Fruit fly (Drosophila melanogaster) whole organism, wandering third instar larva: ENCODE measurements around the gene hwt.
A peak's percentile ranks its signal among the peaks of the same experiment; 100 is the strongest.

Source experiments
- CG32264 ChIP-seq: fragments of 200-800 bp; sonication (Bioruptor generic); optimal IDR thresholded peaks from 2 replicates; lab custom pipeline; 2016; ENCODE audit warnings: missing biosample characterization, missing genetic modification characterization
- CrebA ChIP-seq: fragments of 200-800 bp; sonication (Bioruptor generic); optimal IDR thresholded peaks from 2 replicates; lab custom pipeline; 2016; ENCODE audit warnings: missing biosample characterization, mild to moderate bottlenecking, missing genetic modification characterization, borderline replicate concordance
- Dfd ChIP-seq: fragments of >200 bp; optimal IDR thresholded peaks from 2 replicates; lab custom pipeline; 2017; ENCODE audit warnings: missing biosample characterization, missing genetic modification characterization
- Dif ChIP-seq: fragments of 200-275, 200-300 bp; sonication (Bioruptor generic); optimal IDR thresholded peaks from 2 replicates; lab custom pipeline; 2018; ENCODE audit warnings: missing biosample characterization, missing genetic modification characterization; ENCODE audit not compliant: partially characterized antibody
- HLH106 ChIP-seq: fragments of 200-800 bp; optimal IDR thresholded peaks from 3 replicates; lab custom pipeline; 2019; ENCODE audit warnings: missing biosample characterization, mild to moderate bottlenecking, missing genetic modification characterization, moderate library complexity
- Hnf4 ChIP-seq: fragments of 200-800 bp; sonication (Bioruptor generic); optimal IDR thresholded peaks from 2 replicates; lab custom pipeline; 2016; ENCODE audit warnings: missing biosample characterization, mild to moderate bottlenecking, missing genetic modification characterization
- Hr78 ChIP-seq: fragments of >200 bp; optimal IDR thresholded peaks from 2 replicates; lab custom pipeline; 2017; ENCODE audit warnings: missing biosample characterization, missing genetic modification characterization
- Hr83 ChIP-seq: fragments of 200-300 bp; sonication (Bioruptor generic); optimal IDR thresholded peaks from 2 replicates; lab custom pipeline; 2016; ENCODE audit warnings: missing biosample characterization, mild to moderate bottlenecking, missing genetic modification characterization, moderate library complexity; ENCODE audit not compliant: poor library complexity, severe bottlenecking
- Mio ChIP-seq: sonication (Bioruptor generic); optimal IDR thresholded peaks from 2 replicates; lab custom pipeline; 2016; ENCODE audit warnings: missing biosample characterization, missing genetic modification characterization
- Myc ChIP-seq: fragments of >200 bp; optimal IDR thresholded peaks from 2 replicates; lab custom pipeline; 2017
- N ChIP-seq: fragments of >200 bp; optimal IDR thresholded peaks from 2 replicates; lab custom pipeline; 2018; ENCODE audit warnings: missing biosample characterization, missing external identifiers, missing genetic modification characterization
- OdsH ChIP-seq: fragments of 200-800 bp; sonication (Bioruptor generic); optimal IDR thresholded peaks from 2 replicates; lab custom pipeline; 2016; ENCODE audit warnings: missing biosample characterization, mild to moderate bottlenecking, missing genetic modification characterization
- Rel ChIP-seq, 2 experiments: fragments of 200-800 bp; sonication (Bioruptor generic) in 1 of 2; optimal IDR thresholded peaks; 2 replicates in 1 of 2; 3 replicates in 1 of 2; lab custom pipeline; 2016 to 2019; ENCODE audit warnings: mild to moderate bottlenecking in 2 of 2, missing biosample characterization in 2 of 2, missing genetic modification characterization in 2 of 2, moderate library complexity in 1 of 2
- Sp1 ChIP-seq: fragments of 200-800 bp; sonication (Bioruptor generic); optimal IDR thresholded peaks from 3 replicates; lab custom pipeline; 2019; ENCODE audit warnings: missing biosample characterization, mild to moderate bottlenecking, missing genetic modification characterization, moderate library complexity
- Vsx2 ChIP-seq: fragments of 200-300, 225-300 bp; sonication (Bioruptor generic); optimal IDR thresholded peaks from 2 replicates; lab custom pipeline; 2018; ENCODE audit warnings: missing biosample characterization, missing genetic modification characterization; ENCODE audit not compliant: partially characterized antibody
- br ChIP-seq: fragments of 200-800 bp; sonication (Bioruptor generic); optimal IDR thresholded peaks from 2 replicates; lab custom pipeline; 2016; ENCODE audit warnings: missing biosample characterization, missing genetic modification characterization
- brk ChIP-seq: fragments of 200-800 bp; sonication (Bioruptor generic); optimal IDR thresholded peaks from 2 replicates; lab custom pipeline; 2016; ENCODE audit warnings: missing biosample characterization, mild to moderate bottlenecking, missing genetic modification characterization
- dl ChIP-seq, 2 experiments: fragments of 175-275, 200-275 bp in 1 of 2; fragments of 200-275 bp in 1 of 2; sonication (Bioruptor generic); optimal IDR thresholded peaks; lab custom pipeline; 2018; ENCODE audit warnings: mild to moderate bottlenecking in 2 of 2, missing biosample characterization in 2 of 2, missing genetic modification characterization in 2 of 2, moderate library complexity in 2 of 2; ENCODE audit not compliant: partially characterized antibody in 2 of 2, insufficient read depth in 1 of 2
- dmrt93B ChIP-seq: fragments of 200-800 bp; sonication (Bioruptor generic); optimal IDR thresholded peaks from 2 replicates; lab custom pipeline; 2018; ENCODE audit warnings: missing biosample characterization, mild to moderate bottlenecking, missing genetic modification characterization
- dsf ChIP-seq: sonication (Bioruptor generic); optimal IDR thresholded peaks from 2 replicates; lab custom pipeline; 2016; ENCODE audit warnings: missing biosample characterization, missing genetic modification characterization, borderline replicate concordance
- ey ChIP-seq: fragments of 200-800 bp; sonication (Bioruptor generic); optimal IDR thresholded peaks from 2 replicates; lab custom pipeline; 2016; ENCODE audit warnings: missing biosample characterization, missing genetic modification characterization
- foxo ChIP-seq, 2 experiments: fragments of 200-800 bp; sonication (Bioruptor generic); optimal IDR thresholded peaks; 2 replicates in 1 of 2; 3 replicates in 1 of 2; lab custom pipeline; 2016 to 2017; ENCODE audit warnings: missing biosample characterization in 2 of 2, missing genetic modification characterization in 2 of 2
- fru ChIP-seq: fragments of 200-800 bp; sonication (Bioruptor generic); optimal IDR thresholded peaks from 3 replicates; lab custom pipeline; 2016; ENCODE audit warnings: missing biosample characterization, mild to moderate bottlenecking, missing genetic modification characterization
- h ChIP-seq: fragments of 200-800 bp; sonication (Bioruptor generic); optimal IDR thresholded peaks from 3 replicates; lab custom pipeline; 2016; ENCODE audit warnings: missing biosample characterization, mild to moderate bottlenecking, missing genetic modification characterization
- jim ChIP-seq: fragments of 175-275, 200-325 bp; sonication (Bioruptor generic); optimal IDR thresholded peaks from 2 replicates; lab custom pipeline; 2016; ENCODE audit warnings: missing biosample characterization, mild to moderate bottlenecking, missing genetic modification characterization
- pan ChIP-seq: fragments of >200 bp; optimal IDR thresholded peaks from 2 replicates; lab custom pipeline; 2017
- psq ChIP-seq: fragments of 200-800 bp; sonication (Bioruptor generic); optimal IDR thresholded peaks from 3 replicates; lab custom pipeline; 2017; ENCODE audit warnings: missing biosample characterization, mild to moderate bottlenecking, missing genetic modification characterization, moderate library complexity
- rgr ChIP-seq: fragments of 200-800 bp; sonication (Bioruptor generic); optimal IDR thresholded peaks from 3 replicates; lab custom pipeline; 2016; ENCODE audit warnings: missing biosample characterization, mild to moderate bottlenecking, missing genetic modification characterization
- sage ChIP-seq: fragments of 200-800 bp; sonication (Bioruptor generic); optimal IDR thresholded peaks from 2 replicates; lab custom pipeline; 2016; ENCODE audit warnings: missing biosample characterization, mild to moderate bottlenecking, missing genetic modification characterization
- sv ChIP-seq: fragments of 200-800 bp; sonication (Bioruptor generic); optimal IDR thresholded peaks from 3 replicates; lab custom pipeline; 2016; ENCODE audit warnings: missing biosample characterization, missing genetic modification characterization
- tai ChIP-seq: sonication (Bioruptor generic); optimal IDR thresholded peaks from 2 replicates; lab custom pipeline; 2016; ENCODE audit warnings: missing biosample characterization, missing genetic modification characterization
- usp ChIP-seq: fragments of >200 bp; optimal IDR thresholded peaks from 2 replicates; lab custom pipeline; 2017; ENCODE audit warnings: missing biosample characterization, missing genetic modification characterization
- woc ChIP-seq: sonication (Bioruptor generic); optimal IDR thresholded peaks from 2 replicates; lab custom pipeline; 2016; ENCODE audit warnings: missing biosample characterization, mild to moderate bottlenecking, missing genetic modification characterization

Gene hwt

dm6 chrX:12567663-12568062 is 589 bp downstream of the hwt start:
- TF ChIP-seq N (GFP tag; lab: Kevin White, UChicago) (no peak), dl (GFP tag; optimal IDR thresholded peaks at IDR 0.05; lab: Kevin White, UChicago; ENCODE audit: insufficient read depth in 1 of 2, partially characterized antibody in 2 of 2) (no peak), Sp1 (GFP tag; lab: Kevin White, UChicago) (peak; percentile 79), Rel (GFP tag; optimal IDR thresholded peaks at IDR 0.05; lab: Kevin White, UChicago) (peak; percentile 10), Rel (tag; optimal IDR thresholded peaks at IDR 0.05; lab: Kevin White, UChicago) (no peak), Vsx2 (GFP tag; lab: Kevin White, UChicago) (no peak), Mio (GFP tag; lab: Kevin White, UChicago) (no peak), Dfd (GFP tag; lab: Kevin White, UChicago) (no peak), OdsH (GFP tag; lab: Kevin White, UChicago) (peak; percentile 53), br (peak; percentile 7), ey (peak; percentile 18), jim (GFP tag; lab: Kevin White, UChicago) (no peak), Hnf4 (peak; percentile 12), sage (no peak), CrebA (GFP tag; lab: Kevin White, UChicago) (no peak), usp (GFP tag; lab: Kevin White, UChicago) (no peak), Hr78 (GFP tag; lab: Kevin White, UChicago) (no peak), Dif (no peak), fru (GFP tag; lab: Kevin White, UChicago) (peak; percentile 63), h (GFP tag; lab: Kevin White, UChicago) (peak; percentile 60), HLH106 (tag; lab: Kevin White, UChicago) (peak; percentile 74), brk (peak; percentile 21), woc (GFP tag; lab: Kevin White, UChicago) (no peak), tai (GFP tag; lab: Kevin White, UChicago) (no peak), sv (GFP tag; lab: Kevin White, UChicago) (no peak), rgr (GFP tag; lab: Kevin White, UChicago) (peak; percentile 61), dmrt93B (GFP tag; lab: Kevin White, UChicago) (peak; percentile 31), psq (GFP tag; lab: Kevin White, UChicago) (peak; percentile 53), Hr83 (GFP tag; lab: Kevin White, UChicago) (no peak), foxo (GFP tag; optimal IDR thresholded peaks at IDR 0.05; lab: Kevin White, UChicago) (peak in 1 of 2 experiments; percentile 71), dsf (GFP tag; lab: Kevin White, UChicago) (no peak)

- no peak for TF ChIP-seq tai (GFP tag; lab: Kevin White, UChicago)
- TF ChIP-seq rgr (GFP tag; lab: Kevin White, UChicago): no peak
- TF ChIP-seq pan (lab: Kevin White, UChicago): no peak
- no peak for TF ChIP-seq Sp1 (GFP tag; lab: Kevin White, UChicago)
- TF ChIP-seq br: no peak
- TF ChIP-seq CrebA (GFP tag; lab: Kevin White, UChicago): no peak
- no peak for TF ChIP-seq Hr83 (GFP tag; lab: Kevin White, UChicago)
- no peak for TF ChIP-seq dsf (GFP tag; lab: Kevin White, UChicago)
- no peak for TF ChIP-seq CG32264 (GFP tag; lab: Kevin White, UChicago)
- TF ChIP-seq foxo (GFP tag; optimal IDR thresholded peaks at IDR 0.05; lab: Kevin White, UChicago): no peak
- TF ChIP-seq Myc (lab: Kevin White, UChicago): no peak
- TF ChIP-seq Rel (GFP tag; optimal IDR thresholded peaks at IDR 0.05; lab: Kevin White, UChicago): no peak
- TF ChIP-seq Rel (tag; optimal IDR thresholded peaks at IDR 0.05; lab: Kevin White, UChicago): no peak
- no peak for TF ChIP-seq Vsx2 (GFP tag; lab: Kevin White, UChicago)
- TF ChIP-seq Mio (GFP tag; lab: Kevin White, UChicago): no peak
These were observed 15.4 kb downstream of the hwt start, which contains the start of gene Cpr11B for dm6 chrX:12552824-12553223. Gene Cpr11B (plus strand): TSS chrX:12553124.

- peak; percentile 8 for TF ChIP-seq woc (GFP tag; lab: Kevin White, UChicago)
- TF ChIP-seq Sp1 (GFP tag; lab: Kevin White, UChicago): no peak
- TF ChIP-seq HLH106 (tag; lab: Kevin White, UChicago): peak; percentile 26
- TF ChIP-seq OdsH (GFP tag; lab: Kevin White, UChicago): no peak
These were observed 20.6 kb downstream of the hwt start for dm6 chrX:12547657-12548056.
